Fruit fly (Drosophila melanogaster): Measurements from ENCODE around the gene CG7166.

- TF ChIP-seq psq (optimal IDR thresholded peaks at IDR 0.05) (no peak), ttk (optimal IDR thresholded peaks at IDR 0.05) (no peak)
Observed at dm6 chr3L:21602275-21602674, 23.2 kb downstream of the CG7166 start.

Data from Kc167 (cell line).